Worm (Caenorhabditis elegans) whole organism, L4 larva: Measurements from ENCODE around the gene zig-13.

ENCODE experiments used
- ceh-82 ChIP-seq: sonication (generic microtip); optimal IDR thresholded peaks from 2 replicates; lab custom pipeline; 2017; ENCODE audit warnings: missing biosample characterization, missing genetic modification characterization
- lin-1 ChIP-seq: fragments of 200-800 bp; sonication (Bioruptor generic); IDR thresholded peaks from 2 replicates; pipeline ENCODE4 v1.3.6; 2022; ENCODE audit warnings: missing genetic modification reagents, missing genetic modification characterization, missing compliant biosample characterization
- mes-2 ChIP-seq: sonication (generic microtip); optimal IDR thresholded peaks from 2 replicates; lab custom pipeline; 2016; ENCODE audit warnings: missing genotype, mild to moderate bottlenecking, missing genetic modification characterization, missing compliant biosample characterization; ENCODE audit not compliant: poor library complexity, severe bottlenecking
- snpc-4 ChIP-seq: fragments of 150-350 bp; optimal IDR thresholded peaks from 2 replicates; lab custom pipeline; 2014; ENCODE audit warnings: missing biosample characterization, missing genetic modification characterization

ce11 chrIII:159665-160064 is 3.1 kb upstream of the zig-13 start:
- no peak for TF ChIP-seq snpc-4
- no peak for TF ChIP-seq mes-2 (tag; lab: Kevin White, UChicago)
- no peak for TF ChIP-seq ceh-82 (tag; lab: Kevin White, UChicago)
- no peak for TF ChIP-seq lin-1 (GFP tag; lab: Robert Waterston, UW)
